Fruit fly (Drosophila melanogaster) whole organism, wandering third instar larva: ENCODE results near the gene Ets97D.

Source experiments
- CG32264 ChIP-seq: fragments of 200-800 bp; sonication (Bioruptor generic); optimal IDR thresholded peaks from 2 replicates; lab custom pipeline; 2016; ENCODE audit warnings: missing biosample characterization, missing genetic modification characterization
- CG9705 ChIP-seq: fragments of 200-800 bp; sonication (Bioruptor generic); optimal IDR thresholded peaks from 2 replicates; lab custom pipeline; 2018; ENCODE audit warnings: missing biosample characterization, mild to moderate bottlenecking, missing genetic modification characterization
- Dif ChIP-seq: fragments of 200-275, 200-300 bp; sonication (Bioruptor generic); optimal IDR thresholded peaks from 2 replicates; lab custom pipeline; 2018; ENCODE audit warnings: missing biosample characterization, missing genetic modification characterization; ENCODE audit not compliant: partially characterized antibody
- Hnf4 ChIP-seq: fragments of 200-800 bp; sonication (Bioruptor generic); optimal IDR thresholded peaks from 2 replicates; lab custom pipeline; 2016; ENCODE audit warnings: missing biosample characterization, mild to moderate bottlenecking, missing genetic modification characterization
- Hr78 ChIP-seq: fragments of >200 bp; optimal IDR thresholded peaks from 2 replicates; lab custom pipeline; 2017; ENCODE audit warnings: missing biosample characterization, missing genetic modification characterization
- Jra ChIP-seq: sonication (Bioruptor generic); optimal IDR thresholded peaks from 2 replicates; lab custom pipeline; 2016; ENCODE audit warnings: missing biosample characterization, missing genetic modification characterization
- Mio ChIP-seq: sonication (Bioruptor generic); optimal IDR thresholded peaks from 2 replicates; lab custom pipeline; 2016; ENCODE audit warnings: missing biosample characterization, missing genetic modification characterization
- Myc ChIP-seq: fragments of >200 bp; optimal IDR thresholded peaks from 2 replicates; lab custom pipeline; 2017
- OdsH ChIP-seq: fragments of 200-800 bp; sonication (Bioruptor generic); optimal IDR thresholded peaks from 2 replicates; lab custom pipeline; 2016; ENCODE audit warnings: missing biosample characterization, mild to moderate bottlenecking, missing genetic modification characterization
- Rel ChIP-seq, 2 experiments: fragments of 200-800 bp; sonication (Bioruptor generic) in 1 of 2; optimal IDR thresholded peaks; 2 replicates in 1 of 2; 3 replicates in 1 of 2; lab custom pipeline; 2016 to 2019; ENCODE audit warnings: mild to moderate bottlenecking in 2 of 2, missing biosample characterization in 2 of 2, missing genetic modification characterization in 2 of 2, moderate library complexity in 1 of 2
- Sp1 ChIP-seq: fragments of 200-800 bp; sonication (Bioruptor generic); optimal IDR thresholded peaks from 3 replicates; lab custom pipeline; 2019; ENCODE audit warnings: missing biosample characterization, mild to moderate bottlenecking, missing genetic modification characterization, moderate library complexity
- br ChIP-seq: fragments of 200-800 bp; sonication (Bioruptor generic); optimal IDR thresholded peaks from 2 replicates; lab custom pipeline; 2016; ENCODE audit warnings: missing biosample characterization, missing genetic modification characterization
- brk ChIP-seq: fragments of 200-800 bp; sonication (Bioruptor generic); optimal IDR thresholded peaks from 2 replicates; lab custom pipeline; 2016; ENCODE audit warnings: missing biosample characterization, mild to moderate bottlenecking, missing genetic modification characterization
- dl ChIP-seq, 2 experiments: fragments of 175-275, 200-275 bp in 1 of 2; fragments of 200-275 bp in 1 of 2; sonication (Bioruptor generic); optimal IDR thresholded peaks; lab custom pipeline; 2018; ENCODE audit warnings: mild to moderate bottlenecking in 2 of 2, missing biosample characterization in 2 of 2, missing genetic modification characterization in 2 of 2, moderate library complexity in 2 of 2; ENCODE audit not compliant: partially characterized antibody in 2 of 2, insufficient read depth in 1 of 2
- dmrt93B ChIP-seq: fragments of 200-800 bp; sonication (Bioruptor generic); optimal IDR thresholded peaks from 2 replicates; lab custom pipeline; 2018; ENCODE audit warnings: missing biosample characterization, mild to moderate bottlenecking, missing genetic modification characterization
- ey ChIP-seq: fragments of 200-800 bp; sonication (Bioruptor generic); optimal IDR thresholded peaks from 2 replicates; lab custom pipeline; 2016; ENCODE audit warnings: missing biosample characterization, missing genetic modification characterization
- foxo ChIP-seq, 2 experiments: fragments of 200-800 bp; sonication (Bioruptor generic); optimal IDR thresholded peaks; 2 replicates in 1 of 2; 3 replicates in 1 of 2; lab custom pipeline; 2016 to 2017; ENCODE audit warnings: missing biosample characterization in 2 of 2, missing genetic modification characterization in 2 of 2
- fru ChIP-seq: fragments of 200-800 bp; sonication (Bioruptor generic); optimal IDR thresholded peaks from 3 replicates; lab custom pipeline; 2016; ENCODE audit warnings: missing biosample characterization, mild to moderate bottlenecking, missing genetic modification characterization
- h ChIP-seq: fragments of 200-800 bp; sonication (Bioruptor generic); optimal IDR thresholded peaks from 3 replicates; lab custom pipeline; 2016; ENCODE audit warnings: missing biosample characterization, mild to moderate bottlenecking, missing genetic modification characterization
- jim ChIP-seq: fragments of 175-275, 200-325 bp; sonication (Bioruptor generic); optimal IDR thresholded peaks from 2 replicates; lab custom pipeline; 2016; ENCODE audit warnings: missing biosample characterization, mild to moderate bottlenecking, missing genetic modification characterization
- pan ChIP-seq: fragments of >200 bp; optimal IDR thresholded peaks from 2 replicates; lab custom pipeline; 2017
- psq ChIP-seq: fragments of 200-800 bp; sonication (Bioruptor generic); optimal IDR thresholded peaks from 3 replicates; lab custom pipeline; 2017; ENCODE audit warnings: missing biosample characterization, mild to moderate bottlenecking, missing genetic modification characterization, moderate library complexity
- sage ChIP-seq: fragments of 200-800 bp; sonication (Bioruptor generic); optimal IDR thresholded peaks from 2 replicates; lab custom pipeline; 2016; ENCODE audit warnings: missing biosample characterization, mild to moderate bottlenecking, missing genetic modification characterization
- sv ChIP-seq: fragments of 200-800 bp; sonication (Bioruptor generic); optimal IDR thresholded peaks from 3 replicates; lab custom pipeline; 2016; ENCODE audit warnings: missing biosample characterization, missing genetic modification characterization
- tai ChIP-seq: sonication (Bioruptor generic); optimal IDR thresholded peaks from 2 replicates; lab custom pipeline; 2016; ENCODE audit warnings: missing biosample characterization, missing genetic modification characterization
- usp ChIP-seq: fragments of >200 bp; optimal IDR thresholded peaks from 2 replicates; lab custom pipeline; 2017; ENCODE audit warnings: missing biosample characterization, missing genetic modification characterization
- woc ChIP-seq: sonication (Bioruptor generic); optimal IDR thresholded peaks from 2 replicates; lab custom pipeline; 2016; ENCODE audit warnings: missing biosample characterization, mild to moderate bottlenecking, missing genetic modification characterization

Gene Ets97D

DNA sequence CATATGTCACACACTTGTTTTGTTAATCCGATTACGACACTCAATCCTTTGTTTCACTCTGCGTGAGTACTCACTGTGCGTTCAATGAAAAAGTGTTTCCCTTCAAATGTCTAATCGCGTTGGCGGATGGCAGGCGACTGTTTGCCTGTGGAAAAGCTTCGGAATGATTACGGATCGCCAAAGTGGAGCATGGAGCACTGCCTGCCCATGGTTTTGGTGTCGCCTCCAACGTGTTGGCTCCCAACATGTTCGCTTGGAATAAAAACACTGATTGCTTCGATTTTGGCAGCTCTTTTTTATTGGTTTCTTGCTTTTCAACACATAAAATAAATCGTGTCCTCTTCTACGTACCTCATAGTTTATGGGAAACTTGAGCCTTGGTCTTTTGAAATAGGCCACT lies 40.8 kb downstream of the Ets97D start, which contains the start of gene SPARC:
SPARC (minus strand) TSS at position 144 of the 400 bp plus-strand sequence.
- TF ChIP-seq tai (GFP tag; lab: Kevin White, UChicago) (no peak), sage (no peak), CG9705 (GFP tag; lab: Kevin White, UChicago) (no peak), dmrt93B (GFP tag; lab: Kevin White, UChicago) (no peak), dl (GFP tag; optimal IDR thresholded peaks at IDR 0.05; lab: Kevin White, UChicago; ENCODE audit: insufficient read depth in 1 of 2, partially characterized antibody in 2 of 2) (no peak), Dif (GFP tag; lab: Kevin White, UChicago) (no peak), brk (GFP tag; lab: Kevin White, UChicago) (no peak), ey (no peak), br (GFP tag; lab: Kevin White, UChicago) (no peak)

dm6 chr3R:26871061-26871460 lies 41.6 kb downstream of the Ets97D start:
- TF ChIP-seq Sp1 (GFP tag; lab: Kevin White, UChicago) = no peak
- no peak for TF ChIP-seq ey
- TF ChIP-seq pan (lab: Kevin White, UChicago) = no peak
- TF ChIP-seq CG32264 = no peak
- TF ChIP-seq Rel (GFP tag; optimal IDR thresholded peaks at IDR 0.05; lab: Kevin White, UChicago) = no peak
- no peak for TF ChIP-seq Rel (tag; optimal IDR thresholded peaks at IDR 0.05; lab: Kevin White, UChicago)
- no peak for TF ChIP-seq Myc (lab: Kevin White, UChicago)
- no peak for TF ChIP-seq h (GFP tag; lab: Kevin White, UChicago)
- no peak for TF ChIP-seq Jra (GFP tag; lab: Kevin White, UChicago)
- TF ChIP-seq CG9705 (GFP tag; lab: Kevin White, UChicago) = no peak
- no peak for TF ChIP-seq usp (GFP tag; lab: Kevin White, UChicago)
- no peak for TF ChIP-seq OdsH (GFP tag; lab: Kevin White, UChicago)
- no peak for TF ChIP-seq Hr78 (GFP tag; lab: Kevin White, UChicago)
- no peak for TF ChIP-seq woc
- TF ChIP-seq dmrt93B (GFP tag; lab: Kevin White, UChicago) = no peak
- no peak for TF ChIP-seq Dif (GFP tag; lab: Kevin White, UChicago)
- no peak for TF ChIP-seq sv (GFP tag; lab: Kevin White, UChicago)

DNA sequence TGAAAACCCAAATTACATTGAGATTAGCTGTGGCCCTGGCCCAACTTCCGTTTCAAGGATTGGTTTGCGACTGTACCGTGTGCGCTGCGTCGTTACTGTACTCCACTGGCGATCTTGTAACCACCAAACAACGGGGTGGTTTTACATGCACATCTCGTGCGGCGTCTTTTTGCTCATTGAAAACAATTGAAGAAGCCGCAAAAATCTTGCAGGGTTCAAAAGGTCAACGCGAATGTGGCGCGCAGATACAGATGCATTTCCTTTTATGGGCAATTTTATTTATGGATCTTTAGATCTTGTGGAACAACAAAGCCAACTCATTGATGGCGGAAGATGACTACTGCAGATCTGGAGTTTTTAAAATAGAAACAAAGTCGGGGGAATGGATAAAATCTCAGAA lies 42.2 kb downstream of the Ets97D start:
- no peak for TF ChIP-seq dmrt93B (GFP tag; lab: Kevin White, UChicago)
- TF ChIP-seq, all 38 proteins: peak for 0

DNA sequence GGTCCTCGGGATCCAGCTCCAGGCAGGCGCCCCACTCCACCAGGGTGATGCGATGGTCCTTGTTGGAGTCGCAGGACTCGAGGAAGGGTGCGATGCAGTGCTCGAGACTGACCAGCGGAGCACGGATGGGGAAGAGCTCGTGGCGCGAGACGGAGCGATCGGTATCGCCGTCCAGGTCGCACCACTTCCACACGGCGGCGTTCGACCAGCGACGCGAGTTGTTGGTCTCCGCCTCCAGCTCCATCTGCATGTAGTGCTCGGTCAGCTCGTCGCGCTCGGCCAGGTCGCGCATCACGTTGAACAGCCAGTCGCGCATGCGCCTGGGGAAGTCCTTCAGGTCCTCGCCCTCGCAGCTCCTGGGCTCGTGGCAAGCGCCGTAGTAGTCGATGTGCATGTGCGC lies 43.3 kb downstream of the Ets97D start:
- no peak for TF ChIP-seq woc
- no peak for TF ChIP-seq jim (GFP tag; lab: Kevin White, UChicago)
- TF ChIP-seq fru = no peak
- TF ChIP-seq Hnf4 (GFP tag; lab: Kevin White, UChicago) = no peak
- TF ChIP-seq dl (GFP tag; optimal IDR thresholded peaks at IDR 0.05; lab: Kevin White, UChicago; ENCODE audit: insufficient read depth in 1 of 2, partially characterized antibody in 2 of 2) = no peak
- no peak for TF ChIP-seq sv (GFP tag; lab: Kevin White, UChicago)
- TF ChIP-seq Mio = no peak
- no peak for TF ChIP-seq dmrt93B (GFP tag; lab: Kevin White, UChicago)
- TF ChIP-seq psq (GFP tag; lab: Kevin White, UChicago) = no peak
- no peak for TF ChIP-seq h (GFP tag; lab: Kevin White, UChicago)
- no peak for TF ChIP-seq CG9705 (GFP tag; lab: Kevin White, UChicago)
- TF ChIP-seq, all 38 proteins: peak for 0

dm6 chr3R:26867457-26868044 lies 45.1 kb downstream of the Ets97D start:
- TF ChIP-seq psq (GFP tag; lab: Kevin White, UChicago) = no peak
- no peak for TF ChIP-seq Jra (GFP tag; lab: Kevin White, UChicago)
- no peak for TF ChIP-seq foxo (GFP tag; optimal IDR thresholded peaks at IDR 0.05; lab: Kevin White, UChicago)
- TF ChIP-seq tai (GFP tag; lab: Kevin White, UChicago) = no peak
- no peak for TF ChIP-seq OdsH (GFP tag; lab: Kevin White, UChicago)
- TF ChIP-seq CG32264 = no peak
